Worm (Caenorhabditis elegans) whole organism, early embryonic: ENCODE results near the gene emre-1.

ENCODE experiments used
- B0310.2 ChIP-seq: sonication (generic microtip); optimal IDR thresholded peaks from 2 replicates; lab custom pipeline; 2016; ENCODE audit warnings: mild to moderate bottlenecking, missing genetic modification characterization, missing compliant biosample characterization
- ama-1 ChIP-seq: fragments of 150-350 bp; optimal IDR thresholded peaks from 2 replicates; lab custom pipeline; 2014
- ets-7 ChIP-seq: sonication (generic microtip); optimal IDR thresholded peaks from 2 replicates; lab custom pipeline; 2016; ENCODE audit warnings: missing genotype, missing genetic modification characterization, missing compliant biosample characterization
- flt-1 ChIP-seq: fragments of 200-800 bp; sonication (Bioruptor generic); IDR thresholded peaks from 2 replicates; pipeline ENCODE4 v1.3.6; 2022; ENCODE audit warnings: missing genetic modification characterization, missing compliant biosample characterization
- pes-1 ChIP-seq: fragments of 200-800 bp; sonication (Bioruptor generic); IDR thresholded peaks from 2 replicates; pipeline ENCODE4 v1.3.6; 2022; ENCODE audit warnings: missing genetic modification reagents, missing genetic modification characterization, missing compliant biosample characterization
- scrt-1 ChIP-seq: fragments of 200-800 bp; sonication (Bioruptor generic); IDR thresholded peaks from 2 replicates; pipeline ENCODE4 v1.3.6; 2022; ENCODE audit warnings: missing genetic modification characterization, missing compliant biosample characterization
- tra-4 ChIP-seq: sonication (generic microtip); optimal IDR thresholded peaks from 2 replicates; lab custom pipeline; 2017; ENCODE audit warnings: missing genetic modification characterization, missing compliant biosample characterization

- TF ChIP-seq pes-1 (GFP tag; lab: Robert Waterston, UW): no peak
- no peak for TF ChIP-seq tra-4 (tag; lab: Kevin White, UChicago)
- TF ChIP-seq ets-7 (tag; lab: Kevin White, UChicago): no peak
- TF ChIP-seq B0310.2 (tag; lab: Kevin White, UChicago): no peak
- no peak for TF ChIP-seq ama-1 (lab: Kevin White, UChicago)
- no peak for TF ChIP-seq flt-1
- no peak for TF ChIP-seq scrt-1 (GFP tag; lab: Robert Waterston, UW)
These were observed 3.0 kb downstream of the emre-1 start, which contains the start of gene plp-2 for ce11 chrX:14982525-14982924.
